Fruit fly (Drosophila melanogaster): ENCODE data around the gene CG11586.

DNA sequence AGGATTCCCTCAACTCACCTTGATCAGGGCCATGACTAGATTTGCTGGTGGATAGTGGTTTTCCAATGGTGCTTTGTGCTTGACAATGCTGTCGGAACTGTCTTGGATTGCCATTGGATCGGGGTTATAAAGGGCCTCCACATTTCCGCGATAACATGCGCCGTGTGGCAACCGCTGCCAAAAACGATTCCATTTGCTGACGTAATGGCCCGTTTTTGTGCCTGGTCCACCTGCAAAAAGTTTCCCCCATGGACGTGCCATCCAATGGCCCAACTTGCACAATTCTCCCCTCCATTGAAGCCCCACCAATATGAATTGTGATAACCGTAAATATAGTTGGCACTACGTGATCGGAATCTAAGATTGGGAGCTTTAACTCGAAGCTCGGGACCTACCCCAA lies 50.8 kb downstream of the CG11586 start, which contains the start of gene Cpr64Ab:
- TF ChIP-seq psq (optimal IDR thresholded peaks at IDR 0.05) (no peak), Myc (optimal IDR thresholded peaks at IDR 0.05) (no peak), ttk (optimal IDR thresholded peaks at IDR 0.05) (no peak), h (optimal IDR thresholded peaks at IDR 0.05) (no peak), insv (optimal IDR thresholded peaks at IDR 0.05) (no peak), Sin3A (optimal IDR thresholded peaks at IDR 0.05) (no peak)
